Worm (Caenorhabditis elegans) whole organism, L1 larva: ENCODE results near the gene nfi-1.

Source experiments
- C16A3.4 ChIP-seq: fragments of 150-350 bp; optimal IDR thresholded peaks from 2 replicates; lab custom pipeline; 2014; ENCODE audit warnings: missing biosample characterization, missing genetic modification characterization
- C34B4.2 ChIP-seq: sonication (generic microtip); optimal IDR thresholded peaks from 2 replicates; lab custom pipeline; 2017; ENCODE audit warnings: mild to moderate bottlenecking, missing genetic modification characterization, missing compliant biosample characterization
- Y116A8C.19 ChIP-seq: sonication (generic microtip); optimal IDR thresholded peaks from 2 replicates; lab custom pipeline; 2016; ENCODE audit warnings: missing compliant biosample characterization, missing genetic modification characterization, borderline replicate concordance
- aha-1 ChIP-seq: fragments of 150-350 bp; optimal IDR thresholded peaks from 2 replicates; lab custom pipeline; 2014; ENCODE audit warnings: missing biosample characterization, missing genetic modification characterization
- alr-1 ChIP-seq: fragments of 200-800 bp; sonication (Bioruptor generic); optimal IDR thresholded peaks from 2 replicates; lab custom pipeline; 2018; ENCODE audit warnings: borderline replicate concordance, mild to moderate bottlenecking, missing genetic modification characterization, missing compliant biosample characterization
- aly-2 ChIP-seq: fragments of 150-350 bp; optimal IDR thresholded peaks from 2 replicates; lab custom pipeline; 2014; ENCODE audit warnings: missing biosample characterization, missing genetic modification characterization
- ama-1 ChIP-seq: fragments of 150-350 bp; optimal IDR thresholded peaks from 2 replicates; lab custom pipeline; 2014
- blmp-1 ChIP-seq: fragments of 150-350 bp; optimal IDR thresholded peaks from 2 replicates; lab custom pipeline; 2014; ENCODE audit warnings: missing biosample characterization, missing genetic modification characterization
- dpl-1 ChIP-seq, 3 experiments: fragments of 150-350 bp in 2 of 3; sonication (generic microtip) in 1 of 3; optimal IDR thresholded peaks; 2 replicates each; lab custom pipeline; 2014 to 2017; ENCODE audit warnings: missing biosample characterization in 3 of 3, missing genetic modification characterization in 3 of 3, missing genetic modification reagents in 3 of 3
- efl-1 ChIP-seq, 4 experiments: fragments of 150-350 bp; optimal IDR thresholded peaks in 3 of 4; peaks in 1 of 4; 1 replicate in 1 of 4; 2 replicates in 3 of 4; lab custom pipeline; 2014; ENCODE audit warnings: missing biosample characterization in 2 of 4, missing genetic modification characterization in 2 of 4, missing genetic modification reagents in 2 of 4
- efl-3 ChIP-seq: fragments of 200-800 bp; sonication (Bioruptor generic); optimal IDR thresholded peaks from 2 replicates; lab custom pipeline; 2018; ENCODE audit warnings: mild to moderate bottlenecking, missing genetic modification characterization, missing compliant biosample characterization
- elt-3 ChIP-seq, 6 experiments: fragments of 150-350 bp in 1 of 6; sonication (generic microtip); optimal IDR thresholded peaks; 2 replicates each; lab custom pipeline; 2017 to 2018; ENCODE audit warnings: missing biosample characterization in 6 of 6, missing genetic modification characterization in 6 of 6, inconsistent platforms in 1 of 6
- fos-1 ChIP-seq: fragments of 150-350 bp; optimal IDR thresholded peaks from 2 replicates; lab custom pipeline; 2014; ENCODE audit warnings: missing biosample characterization, missing genetic modification characterization
- hlh-17 ChIP-seq: fragments of 200-800 bp; sonication (Bioruptor generic); optimal IDR thresholded peaks from 2 replicates; lab custom pipeline; 2018; ENCODE audit warnings: missing genetic modification characterization, mild to moderate bottlenecking, missing compliant biosample characterization, moderate library complexity, borderline replicate concordance
- hpl-2 ChIP-seq: fragments of 150-350 bp; optimal IDR thresholded peaks from 2 replicates; lab custom pipeline; 2014; ENCODE audit warnings: missing biosample characterization, missing genetic modification reagents, missing genetic modification characterization
- lin-14 ChIP-seq: fragments of 200-800 bp; sonication (Bioruptor generic); optimal IDR thresholded peaks from 2 replicates; lab custom pipeline; 2018; ENCODE audit warnings: mild to moderate bottlenecking, missing genetic modification characterization, moderate library complexity, missing compliant biosample characterization
- lin-15B ChIP-seq: fragments of 150-350 bp; sonication (generic microtip); optimal IDR thresholded peaks from 3 replicates; lab custom pipeline; 2014; ENCODE audit warnings: missing biosample characterization, missing genetic modification characterization
- lin-35 ChIP-seq, 2 experiments: fragments of 150-350 bp; optimal IDR thresholded peaks; 2 replicates each; lab custom pipeline; 2014; ENCODE audit warnings: missing biosample characterization in 2 of 2, missing genetic modification characterization in 2 of 2, missing genetic modification reagents in 2 of 2
- lir-3 ChIP-seq: sonication (generic microtip); optimal IDR thresholded peaks from 2 replicates; lab custom pipeline; 2016; ENCODE audit warnings: mild to moderate bottlenecking, missing genetic modification characterization, moderate library complexity, missing compliant biosample characterization; ENCODE audit not compliant: poor library complexity
- lsy-2 ChIP-seq, 2 experiments: fragments of 150-350 bp; optimal IDR thresholded peaks; 2 replicates each; lab custom pipeline; 2014; ENCODE audit warnings: missing biosample characterization in 2 of 2, missing genetic modification characterization in 2 of 2
- mab-9 ChIP-seq: fragments of 200-800 bp; sonication (Bioruptor generic); IDR thresholded peaks from 2 replicates; pipeline ENCODE4 v1.3.6; 2022; ENCODE audit warnings: missing genetic modification reagents, missing genetic modification characterization, missing compliant biosample characterization
- mdl-1 ChIP-seq, 2 experiments: fragments of 150-350 bp; optimal IDR thresholded peaks; 2 replicates each; lab custom pipeline; 2014 to 2017; ENCODE audit warnings: missing biosample characterization in 2 of 2, missing genetic modification characterization in 2 of 2, inconsistent platforms in 1 of 2
- mep-1 ChIP-seq: fragments of 150-350 bp; optimal IDR thresholded peaks from 2 replicates; lab custom pipeline; 2014; ENCODE audit warnings: missing biosample characterization, missing genetic modification characterization
- nhr-11 ChIP-seq: fragments of 150-350 bp; optimal IDR thresholded peaks from 2 replicates; lab custom pipeline; 2014; ENCODE audit warnings: missing biosample characterization, missing genetic modification characterization
- nhr-12 ChIP-seq: sonication (generic microtip); optimal IDR thresholded peaks from 2 replicates; lab custom pipeline; 2017; ENCODE audit warnings: missing biosample characterization, missing genetic modification characterization
- nhr-20 ChIP-seq: sonication (generic microtip); optimal IDR thresholded peaks from 2 replicates; lab custom pipeline; 2016; ENCODE audit warnings: mild to moderate bottlenecking, missing genetic modification characterization, missing compliant biosample characterization
- nhr-28 ChIP-seq: fragments of 150-350 bp; optimal IDR thresholded peaks from 2 replicates; lab custom pipeline; 2014; ENCODE audit warnings: missing biosample characterization, missing genetic modification characterization
- nhr-47 ChIP-seq: sonication (generic microtip); optimal IDR thresholded peaks from 2 replicates; lab custom pipeline; 2016; ENCODE audit warnings: mild to moderate bottlenecking, missing genetic modification characterization, moderate library complexity, missing compliant biosample characterization
- nhr-71 ChIP-seq: sonication (generic microtip); optimal IDR thresholded peaks from 2 replicates; lab custom pipeline; 2016; ENCODE audit warnings: mild to moderate bottlenecking, missing genetic modification characterization, moderate library complexity, missing compliant biosample characterization
- nhr-84 ChIP-seq: sonication (generic microtip); optimal IDR thresholded peaks from 2 replicates; lab custom pipeline; 2017; ENCODE audit warnings: missing biosample characterization, missing genetic modification characterization
- nhr-85 ChIP-seq: sonication (generic microtip); peaks from one replicate; lab custom pipeline; 2016; ENCODE audit warnings: missing genetic modification characterization, inconsistent platforms, missing compliant biosample characterization
- nhr-90 ChIP-seq: sonication (generic microtip); optimal IDR thresholded peaks from 2 replicates; lab custom pipeline; 2016; ENCODE audit warnings: mild to moderate bottlenecking, missing genetic modification characterization, missing compliant biosample characterization; ENCODE audit not compliant: poor library complexity
- pax-3 ChIP-seq: fragments of 200-800 bp; sonication (Bioruptor generic); optimal IDR thresholded peaks from 2 replicates; lab custom pipeline; 2018; ENCODE audit warnings: mild to moderate bottlenecking, missing genetic modification characterization, moderate library complexity, missing compliant biosample characterization
- rnt-1 ChIP-seq: sonication (generic microtip); optimal IDR thresholded peaks from 2 replicates; lab custom pipeline; 2016; ENCODE audit warnings: mild to moderate bottlenecking, missing genetic modification characterization, moderate library complexity, missing compliant biosample characterization
- skn-1 ChIP-seq: fragments of 150-350 bp; optimal IDR thresholded peaks from 2 replicates; lab custom pipeline; 2014; ENCODE audit warnings: missing biosample characterization, missing genetic modification characterization
- snpc-4 ChIP-seq: fragments of 150-350 bp; optimal IDR thresholded peaks from 2 replicates; lab custom pipeline; 2014; ENCODE audit warnings: missing biosample characterization, missing genetic modification characterization
- snu-23 ChIP-seq: sonication (generic microtip); optimal IDR thresholded peaks from 2 replicates; lab custom pipeline; 2016; ENCODE audit warnings: missing genetic modification characterization, missing compliant biosample characterization
- sox-4 ChIP-seq: sonication (generic microtip); optimal IDR thresholded peaks from 2 replicates; lab custom pipeline; 2016; ENCODE audit warnings: missing genetic modification characterization, missing compliant biosample characterization
- sptf-1 ChIP-seq: fragments of 150-350 bp; optimal IDR thresholded peaks from 2 replicates; lab custom pipeline; 2014; ENCODE audit warnings: missing biosample characterization, missing genetic modification characterization
- swsn-7 ChIP-seq: sonication (generic microtip); optimal IDR thresholded peaks from 2 replicates; lab custom pipeline; 2016; ENCODE audit warnings: missing genetic modification characterization, missing compliant biosample characterization
- tbx-2 ChIP-seq: sonication (generic microtip); optimal IDR thresholded peaks from 2 replicates; lab custom pipeline; 2016; ENCODE audit warnings: missing genetic modification characterization, missing compliant biosample characterization
- tlp-1 ChIP-seq: fragments of 150-350 bp; optimal IDR thresholded peaks from 2 replicates; lab custom pipeline; 2014; ENCODE audit warnings: missing biosample characterization, missing genetic modification characterization
- unc-130 ChIP-seq: fragments of 150-350 bp; optimal IDR thresholded peaks from 2 replicates; lab custom pipeline; 2017; ENCODE audit warnings: missing biosample characterization, missing genetic modification characterization, inconsistent platforms
- unc-62 ChIP-seq: fragments of 150-350 bp; optimal IDR thresholded peaks from 2 replicates; lab custom pipeline; 2014; ENCODE audit warnings: missing biosample characterization, missing genetic modification reagents, missing genetic modification characterization
- vab-15 ChIP-seq: sonication (generic microtip); optimal IDR thresholded peaks from 2 replicates; lab custom pipeline; 2017; ENCODE audit warnings: missing genotype, mild to moderate bottlenecking, missing genetic modification characterization, missing compliant biosample characterization
- xbp-1 ChIP-seq: sonication (generic microtip); optimal IDR thresholded peaks from 2 replicates; lab custom pipeline; 2016; ENCODE audit warnings: missing genetic modification characterization, missing compliant biosample characterization
- ztf-11 ChIP-seq, 2 experiments: sonication (generic microtip); optimal IDR thresholded peaks; 2 replicates each; lab custom pipeline; 2016 to 2017; ENCODE audit warnings: missing genetic modification characterization in 2 of 2, missing biosample characterization in 1 of 2, missing compliant biosample characterization in 1 of 2

The nfi-1 gene

ce11 chrII:7537603-7538230, at the start of gene nfi-1:
Gene nfi-1, plus strand, starts transcription at chrII:7538180.
- no peak for TF ChIP-seq hlh-17 (GFP tag; lab: Kevin White, UChicago)
- peak; percentile 72 for TF ChIP-seq rnt-1 (tag; lab: Kevin White, UChicago)
- TF ChIP-seq ztf-11 (tag; optimal IDR thresholded peaks at IDR 0.05; lab: Kevin White, UChicago) = peak in 1 of 2 experiments; percentile 28
- TF ChIP-seq lir-3 = peak; percentile 67
- peak; percentile 60 for TF ChIP-seq snu-23 (GFP tag; lab: Kevin White, UChicago)
- peak; percentile 8 for TF ChIP-seq snpc-4 (tag; lab: Kevin White, UChicago)
- peak; percentile 37 for TF ChIP-seq skn-1 (tag; lab: Kevin White, UChicago)
- TF ChIP-seq sptf-1 (tag; lab: Kevin White, UChicago) = no peak
- TF ChIP-seq fos-1 = no peak
- TF ChIP-seq elt-3 (tag; optimal IDR thresholded peaks at IDR 0.05; lab: Kevin White, UChicago) = peak in 1 of 6 experiments; percentile 50
- peak; percentile 74 to 88 for TF ChIP-seq lin-35 (GFP tag; optimal IDR thresholded peaks at IDR 0.05; lab: Kevin White, UChicago)
- TF ChIP-seq swsn-7 (tag; lab: Kevin White, UChicago) = peak; percentile 17
- peak; percentile 55 for TF ChIP-seq unc-130 (tag; lab: Kevin White, UChicago)
- TF ChIP-seq nhr-28 (tag; lab: Kevin White, UChicago) = no peak
- no peak for TF ChIP-seq mdl-1 (tag; optimal IDR thresholded peaks at IDR 0.05; lab: Kevin White, UChicago)
- TF ChIP-seq lin-14 (GFP tag; lab: Kevin White, UChicago) = peak; percentile 60
- peak; percentile 53 for TF ChIP-seq xbp-1 (tag; lab: Kevin White, UChicago)
- no peak for TF ChIP-seq pax-3
- TF ChIP-seq blmp-1 (tag; lab: Kevin White, UChicago) = peak; percentile 65
- TF ChIP-seq nhr-11 (tag; lab: Kevin White, UChicago) = no peak
- peak; percentile 44 to 80 for TF ChIP-seq efl-1 (optimal IDR thresholded peaks at IDR 0.05; lab: Kevin White, UChicago)
- TF ChIP-seq efl-1 (GFP tag; optimal IDR thresholded peaks at IDR 0.05 in 1 of 2; lab: Kevin White, UChicago) = peak; percentile 82 to 97
- TF ChIP-seq lin-15B (tag; lab: Kevin White, UChicago) = peak; percentile 67
- TF ChIP-seq lsy-2 (tag; optimal IDR thresholded peaks at IDR 0.05; lab: Kevin White, UChicago) = peak; percentile 75 to 97
- TF ChIP-seq nhr-47 (tag; lab: Kevin White, UChicago) = peak; percentile 38
- peak; percentile 62 for TF ChIP-seq nhr-71 (tag; lab: Kevin White, UChicago)
- peak; percentile 18 for TF ChIP-seq vab-15
- no peak for TF ChIP-seq C34B4.2 (tag; lab: Kevin White, UChicago)
- TF ChIP-seq nhr-84 (tag; lab: Kevin White, UChicago) = no peak
- TF ChIP-seq tlp-1 = no peak
- TF ChIP-seq efl-3 (GFP tag; lab: Kevin White, UChicago) = no peak
- no peak for TF ChIP-seq alr-1 (tag; lab: Kevin White, UChicago)
- no peak for TF ChIP-seq ama-1 (lab: Kevin White, UChicago)
- no peak for TF ChIP-seq hpl-2 (GFP tag; lab: Kevin White, UChicago)
- TF ChIP-seq unc-62 (GFP tag; lab: Kevin White, UChicago) = no peak
- TF ChIP-seq nhr-12 (tag; lab: Kevin White, UChicago) = no peak
- no peak for TF ChIP-seq sox-4 (tag; lab: Kevin White, UChicago)
- no peak for TF ChIP-seq aly-2 (tag; lab: Kevin White, UChicago)
- no peak for TF ChIP-seq mab-9
- TF ChIP-seq C16A3.4 (tag; lab: Kevin White, UChicago) = peak; percentile 72
- peak; percentile 13 for TF ChIP-seq nhr-85 (tag; lab: Kevin White, UChicago)
- TF ChIP-seq aha-1 (tag; lab: Kevin White, UChicago) = no peak
- TF ChIP-seq dpl-1 (GFP tag; optimal IDR thresholded peaks at IDR 0.05; lab: Kevin White, UChicago) = peak; percentile 65 to 87 (median 76)
- peak; percentile 11 for TF ChIP-seq nhr-90 (tag; lab: Kevin White, UChicago)
- TF ChIP-seq tbx-2 = peak; percentile 53
- no peak for TF ChIP-seq Y116A8C.19 (tag; lab: Kevin White, UChicago)
- peak; percentile 58 for TF ChIP-seq nhr-20 (tag; lab: Kevin White, UChicago)
- peak; percentile 56 for TF ChIP-seq mep-1 (tag; lab: Kevin White, UChicago)
